Worm (Caenorhabditis elegans) whole organism, late embryonic: ENCODE results near the gene F16B12.1.

ENCODE experiments used
- C38D4.7 ChIP-seq: fragments of 200-800 bp; sonication (Bioruptor generic); optimal IDR thresholded peaks from 2 replicates; lab custom pipeline; 2018; ENCODE audit warnings: mild to moderate bottlenecking, missing genetic modification characterization, moderate library complexity, missing compliant biosample characterization
- K02D7.2 ChIP-seq: sonication (generic microtip); optimal IDR thresholded peaks from 2 replicates; lab custom pipeline; 2017; ENCODE audit warnings: mild to moderate bottlenecking, missing genetic modification characterization, missing compliant biosample characterization
- K09A11.1 ChIP-seq: sonication (generic microtip); optimal IDR thresholded peaks from 2 replicates; lab custom pipeline; 2017; ENCODE audit warnings: antibody characterized with exemption, mild to moderate bottlenecking, missing genetic modification characterization, missing compliant biosample characterization; ENCODE audit not compliant: insufficient read depth
- Y22D7AL.16 ChIP-seq: sonication (generic microtip); optimal IDR thresholded peaks from 2 replicates; lab custom pipeline; 2016; ENCODE audit warnings: missing genetic modification characterization, missing compliant biosample characterization
- ahr-1 ChIP-seq: sonication (generic microtip); optimal IDR thresholded peaks from 2 replicates; lab custom pipeline; 2016; ENCODE audit warnings: missing genetic modification characterization, missing compliant biosample characterization
- ceh-18 ChIP-seq: sonication (generic microtip); optimal IDR thresholded peaks from 2 replicates; lab custom pipeline; 2016; ENCODE audit warnings: missing genetic modification characterization, missing compliant biosample characterization
- ceh-19 ChIP-seq: fragments of 200-800 bp; sonication (Bioruptor generic); optimal IDR thresholded peaks from 2 replicates; lab custom pipeline; 2018; ENCODE audit warnings: mild to moderate bottlenecking, missing genetic modification characterization, missing compliant biosample characterization
- ceh-2 ChIP-seq: sonication (generic microtip); optimal IDR thresholded peaks from 2 replicates; lab custom pipeline; 2016; ENCODE audit warnings: missing genotype, missing genetic modification characterization, missing compliant biosample characterization
- ceh-24 ChIP-seq: sonication (generic microtip); optimal IDR thresholded peaks from 2 replicates; lab custom pipeline; 2016; ENCODE audit warnings: mild to moderate bottlenecking, missing genetic modification characterization, missing compliant biosample characterization
- ceh-30 ChIP-seq: fragments of 150-350 bp; optimal IDR thresholded peaks from 2 replicates; lab custom pipeline; 2014; ENCODE audit warnings: missing biosample characterization, missing genetic modification characterization
- ceh-31 ChIP-seq: sonication (generic microtip); optimal IDR thresholded peaks from 2 replicates; lab custom pipeline; 2016; ENCODE audit warnings: missing genetic modification characterization, missing compliant biosample characterization
- ceh-6 ChIP-seq: fragments of 200-800 bp; sonication (Bioruptor generic); optimal IDR thresholded peaks from 2 replicates; lab custom pipeline; 2018; ENCODE audit warnings: mild to moderate bottlenecking, missing genetic modification characterization, missing compliant biosample characterization
- ceh-9 ChIP-seq: sonication (generic microtip); optimal IDR thresholded peaks from 2 replicates; lab custom pipeline; 2016; ENCODE audit warnings: mild to moderate bottlenecking, missing genetic modification characterization, inconsistent platforms, missing compliant biosample characterization
- elt-4 ChIP-seq: sonication (generic microtip); optimal IDR thresholded peaks from 2 replicates; lab custom pipeline; 2016; ENCODE audit warnings: missing genetic modification characterization, missing compliant biosample characterization
- fkh-10 ChIP-seq: fragments of 150-350 bp; optimal IDR thresholded peaks from 2 replicates; lab custom pipeline; 2014; ENCODE audit warnings: missing biosample characterization, missing genetic modification reagents, missing genetic modification characterization
- fkh-6 ChIP-seq: sonication (generic microtip); optimal IDR thresholded peaks from 2 replicates; lab custom pipeline; 2016; ENCODE audit warnings: missing genetic modification characterization, missing compliant biosample characterization
- gmeb-2 ChIP-seq: sonication (generic microtip); optimal IDR thresholded peaks from 2 replicates; lab custom pipeline; 2016; ENCODE audit warnings: missing genetic modification characterization, inconsistent platforms, missing compliant biosample characterization
- hlh-15 ChIP-seq: sonication (generic microtip); optimal IDR thresholded peaks from 2 replicates; lab custom pipeline; 2016; ENCODE audit warnings: missing genetic modification characterization, missing compliant biosample characterization
- hlh-30 ChIP-seq: sonication (generic microtip); optimal IDR thresholded peaks from 2 replicates; lab custom pipeline; 2017; ENCODE audit warnings: antibody characterized with exemption, missing genetic modification characterization, missing compliant biosample characterization; ENCODE audit not compliant: insufficient read depth
- lim-6 ChIP-seq: sonication (generic microtip); optimal IDR thresholded peaks from 2 replicates; lab custom pipeline; 2016; ENCODE audit warnings: missing genetic modification characterization, missing compliant biosample characterization
- nfya-1 ChIP-seq: sonication (generic microtip); optimal IDR thresholded peaks from 2 replicates; lab custom pipeline; 2017; ENCODE audit warnings: missing genetic modification characterization, mild to moderate bottlenecking, missing compliant biosample characterization, antibody characterized with exemption, moderate library complexity
- nhr-11 ChIP-seq: fragments of 150-350 bp; optimal IDR thresholded peaks from 2 replicates; lab custom pipeline; 2014; ENCODE audit warnings: missing biosample characterization, missing genetic modification characterization
- nhr-232 ChIP-seq: sonication (generic microtip); optimal IDR thresholded peaks from 2 replicates; lab custom pipeline; 2016; ENCODE audit warnings: missing genetic modification characterization, missing compliant biosample characterization
- odd-2 ChIP-seq: sonication (generic microtip); optimal IDR thresholded peaks from 2 replicates; lab custom pipeline; 2017; ENCODE audit warnings: antibody characterized with exemption, mild to moderate bottlenecking, missing genetic modification characterization, missing compliant biosample characterization
- pat-9 ChIP-seq: fragments of 200-800 bp; sonication (Bioruptor generic); optimal IDR thresholded peaks from 2 replicates; lab custom pipeline; 2018; ENCODE audit warnings: mild to moderate bottlenecking, missing genetic modification characterization, moderate library complexity, missing compliant biosample characterization
- pax-1 ChIP-seq: fragments of 150-350 bp; optimal IDR thresholded peaks from 2 replicates; lab custom pipeline; 2014; ENCODE audit warnings: missing biosample characterization, missing genetic modification characterization
- pha-4 ChIP-seq: fragments of 150-350 bp; optimal IDR thresholded peaks from 2 replicates; lab custom pipeline; 2018; ENCODE audit warnings: missing biosample characterization, missing genetic modification reagents, missing genetic modification characterization
- pros-1 ChIP-seq: fragments of 150-350 bp; optimal IDR thresholded peaks from 2 replicates; lab custom pipeline; 2014; ENCODE audit warnings: missing biosample characterization, missing genetic modification reagents, missing genetic modification characterization
- ref-2 ChIP-seq: sonication (generic microtip); optimal IDR thresholded peaks from 2 replicates; lab custom pipeline; 2016; ENCODE audit warnings: missing genetic modification characterization, missing compliant biosample characterization
- rnt-1 ChIP-seq: sonication (generic microtip); optimal IDR thresholded peaks from 2 replicates; lab custom pipeline; 2016; ENCODE audit warnings: missing genetic modification characterization, missing compliant biosample characterization
- tbx-7 ChIP-seq: sonication (generic microtip); optimal IDR thresholded peaks from 2 replicates; lab custom pipeline; 2016; ENCODE audit warnings: missing genotype, missing genetic modification characterization, missing compliant biosample characterization
- ttx-3 ChIP-seq: sonication (generic microtip); optimal IDR thresholded peaks from 2 replicates; lab custom pipeline; 2016; ENCODE audit warnings: missing genetic modification reagents, missing genetic modification characterization, missing compliant biosample characterization
- unc-3 ChIP-seq, 2 experiments: fragments of 200-800 bp in 1 of 2; sonication (Bioruptor generic) in 1 of 2; sonication (generic microtip) in 1 of 2; conservative IDR thresholded peaks in 1 of 2; optimal IDR thresholded peaks in 1 of 2; 2 replicates each; pipeline versions ENCODE4 v1.3.6 to Lab custom; 2016 to 2022; ENCODE audit warnings: missing compliant biosample characterization in 2 of 2, missing genetic modification characterization in 2 of 2, missing genetic modification reagents in 1 of 2
- unc-42 ChIP-seq: sonication (generic microtip); optimal IDR thresholded peaks from 2 replicates; lab custom pipeline; 2016; ENCODE audit warnings: missing genotype, missing genetic modification characterization, missing compliant biosample characterization
- unc-55 ChIP-seq: sonication (generic microtip); optimal IDR thresholded peaks from 2 replicates; lab custom pipeline; 2017; ENCODE audit warnings: missing biosample characterization, missing genetic modification reagents, missing genetic modification characterization
- unc-86 ChIP-seq: sonication (generic microtip); optimal IDR thresholded peaks from 2 replicates; lab custom pipeline; 2016; ENCODE audit warnings: missing genetic modification characterization, missing compliant biosample characterization
- zip-5 ChIP-seq: sonication (generic microtip); optimal IDR thresholded peaks from 2 replicates; lab custom pipeline; 2016; ENCODE audit warnings: missing genetic modification characterization, missing compliant biosample characterization

The F16B12.1 gene

DNA sequence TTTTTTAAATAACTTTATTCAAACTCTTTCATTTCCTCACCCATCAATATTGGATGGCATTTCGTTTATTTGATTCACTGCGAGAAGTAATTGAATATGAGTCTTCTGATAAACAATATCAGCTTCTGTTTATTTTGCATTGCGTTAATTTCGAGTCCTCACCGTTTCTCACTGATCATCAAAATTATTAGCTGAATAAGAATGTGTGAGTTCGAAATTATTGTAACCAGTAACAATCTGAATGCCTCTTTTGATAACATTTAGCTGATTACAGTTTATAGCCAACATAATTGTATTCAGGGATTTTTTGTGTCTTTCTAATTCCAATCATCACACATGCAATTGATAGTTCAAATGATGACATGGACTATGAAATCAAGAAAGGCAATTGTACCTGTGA, at the start of gene F16B12.1:
TSS of gene F16B12.1 (plus strand) at position 301 of the 400 bp plus-strand sequence.
- TF ChIP-seq ceh-30 (tag; lab: Kevin White, UChicago) (no peak), ceh-31 (tag; lab: Kevin White, UChicago) (no peak), pha-4 (tag; lab: Kevin White, UChicago) (no peak), ceh-2 (tag; lab: Kevin White, UChicago) (no peak), gmeb-2 (tag; lab: Kevin White, UChicago) (no peak), pros-1 (tag; lab: Kevin White, UChicago) (no peak), unc-86 (no peak), K02D7.2 (tag; lab: Kevin White, UChicago) (no peak), hlh-30 (tag; lab: Kevin White, UChicago) (no peak), zip-5 (tag; lab: Kevin White, UChicago) (no peak), ttx-3 (no peak), pat-9 (tag; lab: Kevin White, UChicago) (no peak), rnt-1 (tag; lab: Kevin White, UChicago) (no peak), fkh-6 (no peak), ahr-1 (no peak), nhr-11 (tag; lab: Kevin White, UChicago) (no peak)

DNA sequence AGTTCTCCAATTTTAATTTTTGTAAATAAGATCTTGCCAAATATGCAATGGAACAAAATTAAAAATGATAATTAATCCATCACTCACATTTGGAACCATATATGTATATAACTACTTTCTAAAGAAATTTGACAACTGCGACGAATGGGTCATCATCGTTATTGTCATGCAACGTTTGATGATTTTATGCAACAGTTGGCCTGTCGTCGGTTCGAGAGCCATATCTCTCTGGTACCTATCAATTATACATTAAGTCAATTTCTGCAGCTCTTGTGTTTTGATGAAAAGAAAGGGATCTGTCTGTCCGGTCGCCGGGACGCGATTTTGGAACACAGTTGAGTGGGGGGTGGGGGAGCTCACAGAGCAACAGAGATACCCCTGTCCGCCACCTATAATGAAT, 46.0 kb upstream of the F16B12.1 start:
- TF ChIP-seq nfya-1 (tag; lab: Kevin White, UChicago) (peak; percentile 1), ref-2 (no peak), unc-55 (GFP tag; lab: Kevin White, UChicago) (peak; percentile 31)

DNA sequence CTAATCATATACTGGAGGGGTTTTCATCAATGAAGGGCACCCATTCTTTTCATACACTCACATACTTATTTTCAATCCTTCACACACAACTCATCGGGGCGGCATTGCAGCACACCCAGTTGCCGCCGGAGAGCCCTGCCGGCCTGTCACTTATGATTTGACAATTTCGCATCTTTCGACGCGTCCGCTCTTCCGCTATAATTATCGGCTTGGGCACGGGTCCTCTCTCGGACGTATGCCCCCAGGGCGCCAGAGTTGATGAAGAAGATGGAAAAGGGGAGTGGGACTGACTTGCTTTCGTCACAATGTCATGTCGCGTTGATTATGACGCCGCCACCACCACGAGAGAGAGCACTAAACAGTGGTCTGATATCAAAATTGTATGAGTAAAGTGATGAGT, 40.9 kb upstream of the F16B12.1 start:
- TF ChIP-seq lim-6 (tag; lab: Kevin White, UChicago) (no peak), unc-55 (GFP tag; lab: Kevin White, UChicago) (peak; percentile 91), unc-42 (tag; lab: Kevin White, UChicago) (peak; percentile 13), ceh-18 (tag; lab: Kevin White, UChicago) (peak; percentile 16), fkh-6 (no peak), ceh-9 (no peak)

DNA sequence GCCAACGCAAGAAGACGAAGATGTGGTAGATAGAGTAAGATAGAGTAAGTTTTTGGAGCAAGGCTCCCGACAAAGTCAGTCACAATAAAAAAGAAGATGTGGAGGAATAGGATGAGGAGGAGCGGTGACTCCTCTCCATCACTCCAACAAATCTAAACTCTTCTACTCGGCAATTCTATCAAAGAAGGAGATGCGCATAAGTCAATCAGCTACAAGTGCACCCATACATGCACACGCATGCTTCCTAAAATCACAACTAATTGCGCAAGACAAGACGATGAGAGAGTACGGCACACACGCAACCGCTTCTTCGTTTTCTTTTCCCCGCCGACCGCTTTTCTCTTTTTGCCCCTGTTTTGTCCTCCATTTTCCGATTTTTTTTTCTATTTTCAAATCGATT, 37.7 kb upstream of the F16B12.1 start:
- no peak for TF ChIP-seq pax-1 (tag; lab: Kevin White, UChicago)
- peak; percentile 89 for TF ChIP-seq unc-42 (tag; lab: Kevin White, UChicago)
- no peak for TF ChIP-seq unc-86
- TF ChIP-seq nhr-232 (tag; lab: Kevin White, UChicago) = no peak

DNA sequence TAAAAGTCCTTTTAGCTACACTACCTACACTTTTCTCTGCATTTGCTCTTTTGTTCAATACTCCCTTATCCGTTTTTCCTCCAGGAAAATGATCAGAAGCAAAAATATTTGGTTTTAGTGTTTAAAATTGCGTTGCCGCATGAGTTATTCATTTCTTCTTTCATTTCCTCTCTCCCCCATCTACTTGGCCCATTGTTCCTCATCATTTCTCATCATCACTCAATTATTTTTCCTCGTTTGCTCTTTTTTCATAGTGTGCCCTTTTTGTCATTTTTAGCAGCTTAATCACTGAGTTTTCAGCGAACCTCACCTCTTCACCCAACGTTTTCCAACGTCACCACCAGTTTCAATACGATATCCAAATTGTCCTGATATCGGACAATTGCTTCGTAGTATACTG, 36.1 kb upstream of the F16B12.1 start, which contains the start of gene dyc-1:
TSS of gene dyc-1 (plus strand) at position 301 of the 400 bp plus-strand sequence.
- TF ChIP-seq K09A11.1 = no peak
- TF ChIP-seq odd-2 (tag; lab: Kevin White, UChicago) = no peak
- TF ChIP-seq unc-3 (GFP tag; conservative IDR thresholded peaks at IDR 0.05; lab: Robert Waterston, UW) = no peak
- TF ChIP-seq unc-3 (tag; optimal IDR thresholded peaks at IDR 0.05; lab: Kevin White, UChicago) = no peak
- no peak for TF ChIP-seq pax-1 (tag; lab: Kevin White, UChicago)
- TF ChIP-seq elt-4 (tag; lab: Kevin White, UChicago) = no peak
- TF ChIP-seq zip-5 (tag; lab: Kevin White, UChicago) = no peak
- no peak for TF ChIP-seq nhr-11 (tag; lab: Kevin White, UChicago)
- TF ChIP-seq C38D4.7 (GFP tag; lab: Kevin White, UChicago) = no peak
- TF ChIP-seq ceh-6 (GFP tag; lab: Kevin White, UChicago) = no peak
- no peak for TF ChIP-seq fkh-10 (GFP tag; lab: Kevin White, UChicago)
- TF ChIP-seq ceh-18 (tag; lab: Kevin White, UChicago) = no peak
- no peak for TF ChIP-seq ceh-9
- TF ChIP-seq Y22D7AL.16 (tag; lab: Kevin White, UChicago) = no peak
- TF ChIP-seq hlh-15 (tag; lab: Kevin White, UChicago) = no peak
- TF ChIP-seq tbx-7 = no peak
- no peak for TF ChIP-seq hlh-30 (tag; lab: Kevin White, UChicago)
- TF ChIP-seq ceh-24 (tag; lab: Kevin White, UChicago) = no peak
- no peak for TF ChIP-seq ttx-3
- TF ChIP-seq ceh-19 (GFP tag; lab: Kevin White, UChicago) = no peak
